Fruit fly (Drosophila melanogaster): ENCODE measurements around the gene Ste12DOR.
A peak's percentile ranks its signal among the peaks of the same experiment; 100 is the strongest.

Gene Ste12DOR

DNA sequence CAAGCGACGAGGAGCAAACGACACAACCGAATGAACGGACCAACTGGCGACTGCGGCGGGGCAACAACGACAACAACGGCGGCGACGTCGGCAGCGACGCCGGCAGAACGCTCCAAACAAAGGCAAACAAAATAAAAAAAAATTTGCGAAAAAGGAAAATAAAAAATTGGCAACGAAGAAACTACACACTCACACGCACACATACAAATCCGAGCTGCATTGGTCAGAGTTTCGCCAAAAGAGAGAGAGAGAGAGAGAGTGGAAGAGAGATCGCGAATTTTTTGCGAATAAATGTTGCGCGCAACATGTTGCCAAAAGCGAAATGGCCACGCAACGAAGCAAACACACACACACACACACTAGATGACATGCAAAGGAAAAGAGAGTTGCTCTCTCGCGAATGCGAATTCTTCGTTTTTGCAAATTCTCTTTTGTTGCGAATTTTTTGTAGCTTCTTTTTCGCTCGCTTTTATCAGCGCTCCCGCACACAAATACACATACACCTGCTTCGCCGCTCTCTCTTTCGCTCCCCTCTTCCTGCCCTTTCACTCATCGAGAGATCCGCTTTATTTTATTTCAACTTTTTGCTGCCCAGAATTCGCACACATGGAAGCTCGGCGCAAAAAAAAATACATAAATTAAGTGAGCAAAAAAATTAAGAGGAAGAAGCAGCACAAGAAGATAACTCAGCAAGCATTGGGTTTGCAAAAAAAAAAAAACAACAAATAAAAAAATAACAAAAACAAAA, 9.4 kb upstream of the Ste12DOR start, which contains the start of gene mamo (continued):
- TF ChIP-seq CG11762 (GFP tag; optimal IDR thresholded peaks at IDR 0.05; ENCODE audit: insufficient read depth) (peak; percentile 70), CG31627 (GFP tag; optimal IDR thresholded peaks at IDR 0.05) (peak; percentile 32), Ets96B (tag; optimal IDR thresholded peaks at IDR 0.05) (peak; percentile 92), Sox102F (GFP tag; optimal IDR thresholded peaks at IDR 0.05) (peak; percentile 85), CG9139 (GFP tag; optimal IDR thresholded peaks at IDR 0.05) (peak; percentile 97), Lpt (GFP tag; optimal IDR thresholded peaks at IDR 0.05) (peak; percentile 83), achi (GFP tag; optimal IDR thresholded peaks at IDR 0.05) (peak; percentile 81), Smox (GFP tag; optimal IDR thresholded peaks at IDR 0.05) (peak; percentile 67), fd59A (GFP tag; optimal IDR thresholded peaks at IDR 0.05) (peak; percentile 83), Eip93F (GFP tag; optimal IDR thresholded peaks at IDR 0.05) (peak; percentile 34), CG3032 (tag; optimal IDR thresholded peaks at IDR 0.05) (peak; percentile 93), CG10631 (GFP tag; optimal IDR thresholded peaks at IDR 0.05) (peak; percentile 59)

- TF ChIP-seq Lpt (GFP tag; optimal IDR thresholded peaks at IDR 0.05) (peak; percentile 57), Ets96B (tag; optimal IDR thresholded peaks at IDR 0.05) (peak; percentile 76), fd59A (GFP tag; optimal IDR thresholded peaks at IDR 0.05) (peak; percentile 55), spab (GFP tag; optimal IDR thresholded peaks at IDR 0.05) (peak; percentile 82), pdm3 (GFP tag; optimal IDR thresholded peaks at IDR 0.05) (peak; percentile 20), CG32006 (GFP tag; optimal IDR thresholded peaks at IDR 0.05) (peak; percentile 44), Sox14 (GFP tag; optimal IDR thresholded peaks at IDR 0.05) (no peak), achi (GFP tag; optimal IDR thresholded peaks at IDR 0.05) (peak; percentile 53), Eip75B (GFP tag; optimal IDR thresholded peaks at IDR 0.05) (peak; percentile 47), OdsH (GFP tag; optimal IDR thresholded peaks at IDR 0.05) (no peak), fkh (GFP tag; optimal IDR thresholded peaks at IDR 0.05) (no peak), CG8319 (GFP tag; optimal IDR thresholded peaks at IDR 0.05) (no peak), CG3919 (GFP tag; optimal IDR thresholded peaks at IDR 0.05) (peak; percentile 51), eg (GFP tag; IDR thresholded peaks at IDR 0.05) (peak; percentile 90), CG6854 (GFP tag; optimal IDR thresholded peaks at IDR 0.05) (peak; percentile 82), CG4318 (GFP tag; optimal IDR thresholded peaks at IDR 0.05) (no peak), Hr39 (GFP tag; optimal IDR thresholded peaks at IDR 0.05) (no peak), Sox102F (GFP tag; optimal IDR thresholded peaks at IDR 0.05) (peak; percentile 27), cyc (GFP tag; optimal IDR thresholded peaks at IDR 0.05) (no peak), CG34406 (GFP tag; optimal IDR thresholded peaks at IDR 0.05) (peak; percentile 32), CG6792 (GFP tag; optimal IDR thresholded peaks at IDR 0.05) (peak; percentile 1), CG31627 (GFP tag; optimal IDR thresholded peaks at IDR 0.05) (no peak), CG8632 (GFP tag; optimal IDR thresholded peaks at IDR 0.05) (peak; percentile 43), Met (GFP tag; optimal IDR thresholded peaks at IDR 0.05) (peak; percentile 16), CG7368 (GFP tag; optimal IDR thresholded peaks at IDR 0.05) (peak; percentile 69), ss (GFP tag; optimal IDR thresholded peaks at IDR 0.05) (peak; percentile 94), Eip93F (GFP tag; optimal IDR thresholded peaks at IDR 0.05) (no peak), topi (GFP tag; optimal IDR thresholded peaks at IDR 0.05) (peak; percentile 4), Sox15 (GFP tag; optimal IDR thresholded peaks at IDR 0.05) (no peak), CG10631 (GFP tag; optimal IDR thresholded peaks at IDR 0.05) (no peak), dac (GFP tag; optimal IDR thresholded peaks at IDR 0.05) (peak; percentile 18), Gug (GFP tag; IDR thresholded peaks at IDR 0.05) (peak; percentile 31; the same call in 1 of the 2 replicates), dsx (GFP tag; optimal IDR thresholded peaks at IDR 0.05; ENCODE audit: poor library complexity, severe bottlenecking) (peak; percentile 82), Blimp-1 (GFP tag; optimal IDR thresholded peaks at IDR 0.05) (peak; percentile 11), CG6163 (GFP tag; IDR thresholded peaks at IDR 0.05) (peak; percentile 95), CG11294 (GFP tag; IDR thresholded peaks at IDR 0.05) (no peak; the same call in 1 of the 2 replicates), acj6 (GFP tag; optimal IDR thresholded peaks at IDR 0.05) (no peak), salr (GFP tag; optimal IDR thresholded peaks at IDR 0.05) (peak; percentile 56 to 68), Smox (GFP tag; optimal IDR thresholded peaks at IDR 0.05) (no peak), CG9139 (GFP tag; optimal IDR thresholded peaks at IDR 0.05) (peak; percentile 90), Hr38 (GFP tag; optimal IDR thresholded peaks at IDR 0.05) (no peak), CG16779 (tag; optimal IDR thresholded peaks at IDR 0.05) (peak; percentile 88), CG6276 (GFP tag; optimal IDR thresholded peaks at IDR 0.05) (peak; percentile 80), CG1621 (tag; optimal IDR thresholded peaks at IDR 0.05) (peak; percentile 87)
Measured at dm6 chrX:13993144-13993700, 6.8 kb upstream of the Ste12DOR start.
